Fruit fly (Drosophila melanogaster): Measurements from ENCODE around the gene Cat.

dm6 chr3L:18863327-18863726, 40.9 kb downstream of the Cat start, which contains the start of gene CG6865:
- TF ChIP-seq jim (GFP tag; optimal IDR thresholded peaks at IDR 0.05) (no peak), CG9705 (GFP tag; optimal IDR thresholded peaks at IDR 0.05) (no peak)

Measured in whole organism, wandering third instar larva.